Worm (Caenorhabditis elegans) whole organism, mixed stage, embryonic: Measurements from ENCODE around the gene ufd-2.

Experiments
- M03D4.4 ChIP-seq: sonication (generic microtip); optimal IDR thresholded peaks from 2 replicates; lab custom pipeline; 2017; ENCODE audit warnings: mild to moderate bottlenecking, missing genetic modification characterization, missing compliant biosample characterization
- bed-3 ChIP-seq: fragments of 200-800 bp; sonication (Bioruptor generic); optimal IDR thresholded peaks from 3 replicates; lab custom pipeline; 2018; ENCODE audit warnings: mild to moderate bottlenecking, missing genetic modification characterization, moderate library complexity, missing compliant biosample characterization
- ceh-43 ChIP-seq: fragments of 200-800 bp; sonication (Bioruptor generic); optimal IDR thresholded peaks from 2 replicates; lab custom pipeline; 2018; ENCODE audit warnings: mild to moderate bottlenecking, missing genetic modification characterization, moderate library complexity, missing compliant biosample characterization
- ceh-83 ChIP-seq: fragments of 200-800 bp; sonication (Bioruptor generic); optimal IDR thresholded peaks from 2 replicates; lab custom pipeline; 2018; ENCODE audit warnings: mild to moderate bottlenecking, missing genetic modification characterization, missing compliant biosample characterization
- ces-1 ChIP-seq: fragments of 150-350 bp; optimal IDR thresholded peaks from 2 replicates; lab custom pipeline; 2014; ENCODE audit warnings: missing biosample characterization, missing genetic modification reagents, missing genetic modification characterization
- cnd-1 ChIP-seq: fragments of 200-800 bp; sonication (Bioruptor generic); optimal IDR thresholded peaks from 2 replicates; lab custom pipeline; 2018; ENCODE audit warnings: mild to moderate bottlenecking, missing genetic modification characterization, missing compliant biosample characterization
- drap-1 ChIP-seq: fragments of 200-800 bp; sonication (Bioruptor generic); optimal IDR thresholded peaks from 3 replicates; lab custom pipeline; 2018; ENCODE audit warnings: mild to moderate bottlenecking, missing genetic modification characterization, missing compliant biosample characterization
- elt-1 ChIP-seq: sonication (generic microtip); optimal IDR thresholded peaks from 2 replicates; lab custom pipeline; 2017; ENCODE audit warnings: missing genetic modification characterization, mild to moderate bottlenecking, missing compliant biosample characterization, antibody characterized with exemption, moderate library complexity, borderline replicate concordance; ENCODE audit not compliant: insufficient read depth
- elt-3 ChIP-seq: fragments of 150-350 bp; optimal IDR thresholded peaks from 2 replicates; lab custom pipeline; 2014; ENCODE audit warnings: missing biosample characterization, missing genetic modification characterization
- flh-1 ChIP-seq: fragments of 200-800 bp; sonication (Bioruptor generic); optimal IDR thresholded peaks from 2 replicates; lab custom pipeline; 2018; ENCODE audit warnings: mild to moderate bottlenecking, missing genetic modification characterization, moderate library complexity, missing compliant biosample characterization
- ham-2 ChIP-seq: fragments of 200-800 bp; sonication (Bioruptor generic); optimal IDR thresholded peaks from 2 replicates; lab custom pipeline; 2018; ENCODE audit warnings: mild to moderate bottlenecking, missing genetic modification characterization, missing compliant biosample characterization
- lin-13 ChIP-seq: fragments of 150-350 bp; optimal IDR thresholded peaks from 2 replicates; lab custom pipeline; 2014; ENCODE audit warnings: missing biosample characterization, missing genetic modification characterization
- lin-32 ChIP-seq: fragments of 200-800 bp; sonication (Bioruptor generic); optimal IDR thresholded peaks from 2 replicates; lab custom pipeline; 2018; ENCODE audit warnings: mild to moderate bottlenecking, missing genetic modification characterization, missing compliant biosample characterization
- lsy-2 ChIP-seq: fragments of 150-350 bp; optimal IDR thresholded peaks from 2 replicates; lab custom pipeline; 2014; ENCODE audit warnings: missing biosample characterization, missing genetic modification characterization
- mep-1 ChIP-seq: fragments of 150-350 bp; optimal IDR thresholded peaks from 2 replicates; lab custom pipeline; 2017; ENCODE audit warnings: missing biosample characterization, missing genetic modification reagents, missing genetic modification characterization, inconsistent platforms
- mls-2 ChIP-seq: sonication (generic microtip); optimal IDR thresholded peaks from 2 replicates; lab custom pipeline; 2016; ENCODE audit warnings: mild to moderate bottlenecking, missing genetic modification characterization, moderate library complexity, missing compliant biosample characterization
- nhr-2 ChIP-seq: fragments of 150-350 bp; optimal IDR thresholded peaks from 2 replicates; lab custom pipeline; 2014; ENCODE audit warnings: missing biosample characterization, missing genetic modification characterization
- nhr-237 ChIP-seq: fragments of 150-350 bp; optimal IDR thresholded peaks from 2 replicates; lab custom pipeline; 2014; ENCODE audit warnings: missing biosample characterization, missing genetic modification characterization
- nhr-28 ChIP-seq: fragments of 150-350 bp; optimal IDR thresholded peaks from 2 replicates; lab custom pipeline; 2014; ENCODE audit warnings: missing biosample characterization, missing genetic modification characterization
- nhr-76 ChIP-seq: sonication (generic microtip); optimal IDR thresholded peaks from 2 replicates; lab custom pipeline; 2017; ENCODE audit warnings: missing biosample characterization, missing genetic modification characterization
- sem-2 ChIP-seq: fragments of 200-800 bp; sonication (Bioruptor generic); optimal IDR thresholded peaks from 2 replicates; lab custom pipeline; 2018; ENCODE audit warnings: mild to moderate bottlenecking, missing genetic modification characterization, missing compliant biosample characterization
- sptf-1 ChIP-seq: sonication (generic microtip); optimal IDR thresholded peaks from 2 replicates; lab custom pipeline; 2017; ENCODE audit warnings: mild to moderate bottlenecking, missing genetic modification characterization, moderate library complexity, missing compliant biosample characterization
- tbx-8 ChIP-seq: fragments of 200-800 bp; sonication (Bioruptor generic); optimal IDR thresholded peaks from 2 replicates; lab custom pipeline; 2018; ENCODE audit warnings: mild to moderate bottlenecking, missing genetic modification characterization, moderate library complexity, missing compliant biosample characterization
- unc-120 ChIP-seq: sonication (generic microtip); optimal IDR thresholded peaks from 2 replicates; lab custom pipeline; 2017; ENCODE audit warnings: missing genetic modification characterization, missing compliant biosample characterization; ENCODE audit not compliant: poor library complexity, severe bottlenecking
- unc-39 ChIP-seq: fragments of 150-350 bp; optimal IDR thresholded peaks from 2 replicates; lab custom pipeline; 2014; ENCODE audit warnings: missing biosample characterization, missing genetic modification characterization
- zip-8 ChIP-seq: fragments of 150-350 bp; optimal IDR thresholded peaks from 2 replicates; lab custom pipeline; 2014; ENCODE audit warnings: missing biosample characterization, missing genetic modification characterization
- ztf-11 ChIP-seq: fragments of 150-350 bp; optimal IDR thresholded peaks from 2 replicates; lab custom pipeline; 2014; ENCODE audit warnings: missing biosample characterization, missing genetic modification characterization

The ufd-2 gene

ce11 chrII:8052850-8053249 lies 9.7 kb upstream of the ufd-2 start, which contains the start of gene T05H10.4:
T05H10.4 (plus strand) TSS chrII:8053150.
- TF ChIP-seq mls-2 (tag; lab: Kevin White, UChicago): no peak
- no peak for TF ChIP-seq unc-39 (tag; lab: Kevin White, UChicago)
- no peak for TF ChIP-seq bed-3 (GFP tag; lab: Kevin White, UChicago)
- TF ChIP-seq elt-1 (tag; lab: Kevin White, UChicago): no peak
- TF ChIP-seq elt-3 (tag; lab: Kevin White, UChicago): no peak
- no peak for TF ChIP-seq zip-8 (tag; lab: Kevin White, UChicago)

ce11 chrII:8057911-8058310 lies 4.6 kb upstream of the ufd-2 start:
- TF ChIP-seq lsy-2 (tag; lab: Kevin White, UChicago) (no peak), nhr-2 (no peak), elt-3 (tag; lab: Kevin White, UChicago) (no peak), sptf-1 (no peak), ham-2 (GFP tag; lab: Kevin White, UChicago) (no peak), lin-32 (GFP tag; lab: Kevin White, UChicago) (no peak), sem-2 (GFP tag; lab: Kevin White, UChicago) (no peak), nhr-237 (no peak), unc-120 (tag; lab: Kevin White, UChicago) (no peak), elt-1 (tag; lab: Kevin White, UChicago) (no peak), drap-1 (GFP tag; lab: Kevin White, UChicago) (no peak)
- TF ChIP-seq, all 35 proteins: peak for 0

- no peak for TF ChIP-seq nhr-76
- TF ChIP-seq zip-8 (tag; lab: Kevin White, UChicago): no peak
- no peak for TF ChIP-seq ztf-11 (tag; lab: Kevin White, UChicago)
- TF ChIP-seq M03D4.4 (tag; lab: Kevin White, UChicago): no peak
- TF ChIP-seq drap-1 (GFP tag; lab: Kevin White, UChicago): no peak
- no peak for TF ChIP-seq ceh-83 (GFP tag; lab: Kevin White, UChicago)
- no peak for TF ChIP-seq elt-3 (tag; lab: Kevin White, UChicago)
- no peak for TF ChIP-seq flh-1
- TF ChIP-seq mep-1: no peak
- TF ChIP-seq elt-1 (tag; lab: Kevin White, UChicago): no peak
- no peak for TF ChIP-seq ceh-43 (GFP tag; lab: Kevin White, UChicago)
- no peak for TF ChIP-seq ces-1
- no peak for TF ChIP-seq sem-2 (GFP tag; lab: Kevin White, UChicago)
- TF ChIP-seq lsy-2 (tag; lab: Kevin White, UChicago): no peak
- no peak for TF ChIP-seq nhr-237
- TF ChIP-seq unc-39 (tag; lab: Kevin White, UChicago): no peak
- no peak for TF ChIP-seq lin-32 (GFP tag; lab: Kevin White, UChicago)
Observed at ce11 chrII:8058769-8059168, 3.8 kb upstream of the ufd-2 start, which contains the start of gene T05H10.8. T05H10.8 (plus strand) TSS chrII:8059069.

- TF ChIP-seq M03D4.4 (tag; lab: Kevin White, UChicago) (no peak), ceh-43 (GFP tag; lab: Kevin White, UChicago) (no peak), nhr-28 (no peak), cnd-1 (no peak), tbx-8 (GFP tag; lab: Kevin White, UChicago) (no peak), flh-1 (no peak), sptf-1 (no peak), ham-2 (GFP tag; lab: Kevin White, UChicago) (no peak), lin-13 (tag; lab: Kevin White, UChicago) (no peak), elt-3 (tag; lab: Kevin White, UChicago) (no peak)
Observed at ce11 chrII:8059532-8059931, 3.0 kb upstream of the ufd-2 start.

- TF ChIP-seq nhr-28 (no peak), unc-39 (tag; lab: Kevin White, UChicago) (no peak), sptf-1 (no peak), ceh-83 (GFP tag; lab: Kevin White, UChicago) (no peak), mep-1 (no peak), nhr-237 (no peak), bed-3 (GFP tag; lab: Kevin White, UChicago) (no peak)
Observed at ce11 chrII:8065985-8066384, 3.4 kb downstream of the ufd-2 start, which contains the start of gene pdha-1. pdha-1 (plus strand) TSS chrII:8066285.
